Worm (Caenorhabditis elegans): Measurements from ENCODE around the gene cyp-25A2.

The cyp-25A2 gene

ce11 chrIII:3834800-3835271 lies at the start of gene cyp-25A2:
TSS of gene cyp-25A2 (plus strand) at chrIII:3835221.
- TF ChIP-seq ceh-88 (GFP tag; IDR thresholded peaks at IDR 0.05) = no peak
- TF ChIP-seq elt-2 (tag; optimal IDR thresholded peaks at IDR 0.05) = peak; percentile 73
- no peak for TF ChIP-seq C04F5.9 (tag; optimal IDR thresholded peaks at IDR 0.05)
- TF ChIP-seq nhr-20 (tag; optimal IDR thresholded peaks at IDR 0.05) = peak; percentile 6
- TF ChIP-seq efl-1 (optimal IDR thresholded peaks at IDR 0.05) = no peak
- peak in 1 of 2 experiments; percentile 66 for TF ChIP-seq efl-1 (GFP tag; optimal IDR thresholded peaks at IDR 0.05 in 1 of 2)

- TF ChIP-seq fkh-8 (tag; optimal IDR thresholded peaks at IDR 0.05) (no peak), hpl-2 (GFP tag; optimal IDR thresholded peaks at IDR 0.05) (no peak), egl-13 (tag; optimal IDR thresholded peaks at IDR 0.05) (no peak), hlh-4 (tag; optimal IDR thresholded peaks at IDR 0.05) (no peak), C16A3.4 (tag; optimal IDR thresholded peaks at IDR 0.05) (no peak), lin-15B (tag; optimal IDR thresholded peaks at IDR 0.05) (no peak), ztf-4 (tag; optimal IDR thresholded peaks at IDR 0.05) (peak; percentile 52), lsy-2 (tag; optimal IDR thresholded peaks at IDR 0.05) (peak; percentile 29 to 53), vab-15 (tag; optimal IDR thresholded peaks at IDR 0.05) (no peak), zag-1 (tag; optimal IDR thresholded peaks at IDR 0.05) (no peak), grh-1 (GFP tag; IDR thresholded peaks at IDR 0.05) (no peak), efl-3 (GFP tag; optimal IDR thresholded peaks at IDR 0.05) (no peak), nhr-71 (tag; optimal IDR thresholded peaks at IDR 0.05) (peak; percentile 85), snu-23 (GFP tag; optimal IDR thresholded peaks at IDR 0.05) (peak; percentile 76), hlh-17 (GFP tag; optimal IDR thresholded peaks at IDR 0.05; ENCODE audit: borderline replicate concordance) (no peak), irx-1 (tag; optimal IDR thresholded peaks at IDR 0.05) (no peak), blmp-1 (tag; optimal IDR thresholded peaks at IDR 0.05) (peak; percentile 50), skn-1 (tag; optimal IDR thresholded peaks at IDR 0.05) (peak; percentile 1), lin-13 (GFP tag; optimal IDR thresholded peaks at IDR 0.05) (no peak), lir-3 (tag; optimal IDR thresholded peaks at IDR 0.05; ENCODE audit: poor library complexity) (no peak), Y116A8C.19 (tag; optimal IDR thresholded peaks at IDR 0.05; ENCODE audit: borderline replicate concordance) (no peak), tlp-1 (tag; optimal IDR thresholded peaks at IDR 0.05) (no peak), nhr-47 (tag; optimal IDR thresholded peaks at IDR 0.05) (peak; percentile 56), C04F5.9 (tag; optimal IDR thresholded peaks at IDR 0.05) (no peak), F16B12.6 (tag; optimal IDR thresholded peaks at IDR 0.05) (no peak), nhr-76 (tag; optimal IDR thresholded peaks at IDR 0.05) (no peak), nhr-11 (tag; optimal IDR thresholded peaks at IDR 0.05) (peak; percentile 24), unc-62 (GFP tag; optimal IDR thresholded peaks at IDR 0.05) (no peak), efl-1 (optimal IDR thresholded peaks at IDR 0.05) (peak; percentile 46 to 58), efl-1 (GFP tag; optimal IDR thresholded peaks at IDR 0.05 in 1 of 2) (peak in 1 of 2 experiments; percentile 94), snpc-4 (tag; optimal IDR thresholded peaks at IDR 0.05) (no peak), dpl-1 (GFP tag; optimal IDR thresholded peaks at IDR 0.05) (peak in 1 of 3 experiments; percentile 35), nhr-85 (tag) (peak; percentile 86), sox-4 (tag; optimal IDR thresholded peaks at IDR 0.05) (no peak), ces-1 (GFP tag; optimal IDR thresholded peaks at IDR 0.05) (no peak), rnt-1 (tag; optimal IDR thresholded peaks at IDR 0.05) (peak; percentile 72), nhr-12 (tag; optimal IDR thresholded peaks at IDR 0.05) (no peak), fkh-4 (tag; optimal IDR thresholded peaks at IDR 0.05; ENCODE audit: borderline replicate concordance) (no peak), elt-3 (tag; optimal IDR thresholded peaks at IDR 0.05) (peak in 1 of 6 experiments; percentile 18), pax-3 (tag; optimal IDR thresholded peaks at IDR 0.05) (no peak), unc-30 (tag; optimal IDR thresholded peaks at IDR 0.05) (no peak), nhr-84 (tag; optimal IDR thresholded peaks at IDR 0.05) (no peak), ceh-90 (tag; optimal IDR thresholded peaks at IDR 0.05) (no peak), lin-14 (GFP tag; optimal IDR thresholded peaks at IDR 0.05) (peak; percentile 78), mab-9 (GFP tag; IDR thresholded peaks at IDR 0.05) (no peak), ets-5 (GFP tag; IDR thresholded peaks at IDR 0.05) (no peak), unc-130 (tag; optimal IDR thresholded peaks at IDR 0.05) (peak; percentile 18), pqm-1 (tag; optimal IDR thresholded peaks at IDR 0.05) (no peak)
Measured at ce11 chrIII:3786427-3786935, 48.5 kb upstream of the cyp-25A2 start, which contains the start of gene acy-3. TSS of gene acy-3 (minus strand) at chrIII:3786477.
